Fruit fly (Drosophila melanogaster): ENCODE measurements around the gene CG1571.

The CG1571 gene

dm6 chrX:8113386-8114279, 38.0 kb downstream of the CG1571 start (continued):
- peak; percentile 47; the same call in 1 of the 2 replicates for TF ChIP-seq Rx (GFP tag; IDR thresholded peaks at IDR 0.05)
- peak; percentile 6 for TF ChIP-seq CG6683 (GFP tag; optimal IDR thresholded peaks at IDR 0.05)
- TF ChIP-seq sens (GFP tag): peak; percentile 72
- peak; percentile 83 for TF ChIP-seq CG32532 (GFP tag; IDR thresholded peaks at IDR 0.05)
- peak; percentile 54 for TF ChIP-seq fd3F (GFP tag; optimal IDR thresholded peaks at IDR 0.05)
- TF ChIP-seq CG13894 (tag; optimal IDR thresholded peaks at IDR 0.05): peak; percentile 56
- peak; percentile 89 for TF ChIP-seq lab (GFP tag; optimal IDR thresholded peaks at IDR 0.05)
- TF ChIP-seq eyg (GFP tag; optimal IDR thresholded peaks at IDR 0.05): peak; percentile 43
- TF ChIP-seq CG15269 (tag; optimal IDR thresholded peaks at IDR 0.05): peak; percentile 80
- TF ChIP-seq Xrp1 (GFP tag; IDR thresholded peaks at IDR 0.05): peak; percentile 54; the same call in 1 of the 2 replicates
- TF ChIP-seq CG9932 (GFP tag; IDR thresholded peaks at IDR 0.05): peak; percentile 74
- TF ChIP-seq Pdp1 (GFP tag; optimal IDR thresholded peaks at IDR 0.05): peak; percentile 22 to 30
- peak; percentile 17; the same call in 1 of the 2 replicates for TF ChIP-seq E2f2 (GFP tag; IDR thresholded peaks at IDR 0.05)
- peak; percentile 52; the same call in 1 of the 2 replicates for TF ChIP-seq cas (GFP tag; IDR thresholded peaks at IDR 0.05)
- no peak for TF ChIP-seq CG9797 (GFP tag; optimal IDR thresholded peaks at IDR 0.05)
- TF ChIP-seq CG17568 (GFP tag; optimal IDR thresholded peaks at IDR 0.05): peak; percentile 2
- TF ChIP-seq Spps (tag; optimal IDR thresholded peaks at IDR 0.05): no peak
- peak; percentile 1 for TF ChIP-seq CG8388 (GFP tag; optimal IDR thresholded peaks at IDR 0.05)
- peak; percentile 70 for TF ChIP-seq CHES-1-like (GFP tag; optimal IDR thresholded peaks at IDR 0.05)
- no peak for TF ChIP-seq D (optimal IDR thresholded peaks at IDR 0.05)
- no peak for TF ChIP-seq D (GFP tag; optimal IDR thresholded peaks at IDR 0.05)
- TF ChIP-seq CG12219 (GFP tag; optimal IDR thresholded peaks at IDR 0.05): peak; percentile 49
- peak; percentile 24 for TF ChIP-seq Sry-δ (GFP tag; optimal IDR thresholded peaks at IDR 0.05)
- peak; percentile 46; the same call in 1 of the 3 replicates for TF ChIP-seq CG6175 (GFP tag; IDR thresholded peaks at IDR 0.05)
- TF ChIP-seq luna (GFP tag; optimal IDR thresholded peaks at IDR 0.05): peak; percentile 18
- TF ChIP-seq CG11695 (GFP tag; IDR thresholded peaks at IDR 0.05): peak; percentile 58; the same call in 2 of the 3 replicates
- peak; percentile 57; the same call in 1 of the 2 replicates for TF ChIP-seq klu (GFP tag; IDR thresholded peaks at IDR 0.05)
- peak; percentile 48 for TF ChIP-seq CG4854 (GFP tag; optimal IDR thresholded peaks at IDR 0.05)
- peak; percentile 34 for TF ChIP-seq CG34376 (GFP tag; optimal IDR thresholded peaks at IDR 0.05)
- peak; percentile 41; the same call in 1 of the 2 replicates for TF ChIP-seq sisA (GFP tag; IDR thresholded peaks at IDR 0.05)
- no peak for TF ChIP-seq amos (GFP tag; IDR thresholded peaks at IDR 0.05; ENCODE audit: partially characterized antibody)
- TF ChIP-seq zfh1 (GFP tag; IDR thresholded peaks at IDR 0.05): peak; percentile 26; the same call in 1 of the 3 replicates
- peak; percentile 55 for TF ChIP-seq dmrt99B (tag; optimal IDR thresholded peaks at IDR 0.05)
- peak; percentile 73 for TF ChIP-seq cwo (GFP tag; optimal IDR thresholded peaks at IDR 0.05)
- TF ChIP-seq ranshi (GFP tag; IDR thresholded peaks at IDR 0.05): peak; percentile 63
- peak; percentile 34 for TF ChIP-seq CG12071 (GFP tag; optimal IDR thresholded peaks at IDR 0.05)
- peak; percentile 61 for TF ChIP-seq HmgZ (tag; optimal IDR thresholded peaks at IDR 0.05)
- no peak for TF ChIP-seq sqz (GFP tag; optimal IDR thresholded peaks at IDR 0.05)
- TF ChIP-seq HLH54F (GFP tag; optimal IDR thresholded peaks at IDR 0.05): peak; percentile 63
- peak; percentile 17 for TF ChIP-seq CG18262 (tag; optimal IDR thresholded peaks at IDR 0.05)
- TF ChIP-seq Hmr (GFP tag; optimal IDR thresholded peaks at IDR 0.05): peak; percentile 84
- peak; percentile 67 for TF ChIP-seq maf-S (GFP tag; optimal IDR thresholded peaks at IDR 0.05)
- TF ChIP-seq sd (tag; optimal IDR thresholded peaks at IDR 0.05): peak; percentile 21
- TF ChIP-seq Hsf (GFP tag; optimal IDR thresholded peaks at IDR 0.05): peak; percentile 51
- peak; percentile 51 for TF ChIP-seq CG13624 (GFP tag; optimal IDR thresholded peaks at IDR 0.05)
- 0 out of 2 replicates have a peak, but pooled peaks have one; percentile 14 for TF ChIP-seq CG1024 (GFP tag; IDR thresholded peaks at IDR 0.05)
- no peak for TF ChIP-seq HLH4C (GFP tag; IDR thresholded peaks at IDR 0.05; ENCODE audit: partially characterized antibody)
- TF ChIP-seq CG3065 (GFP tag; optimal IDR thresholded peaks at IDR 0.05): no peak
